Fruit fly (Drosophila melanogaster) whole organism, embryonic: ENCODE measurements around the gene mop.

Experiments
- Awh ChIP-seq: fragments of 200-800 bp; sonication (Bioruptor generic); IDR thresholded peaks from 2 replicates; pipeline ENCODE4, ENCODE4 v1.3.6; 2022; ENCODE audit warnings: missing biosample characterization, missing genetic modification characterization
- B-H1 ChIP-seq: fragments of 200-800 bp; sonication (Bioruptor generic); IDR thresholded peaks from 3 replicates; pipeline ENCODE4 v1.3.6; 2022; ENCODE audit warnings: missing biosample characterization, missing genetic modification characterization
- CG10147 ChIP-seq: fragments of 200-800 bp; sonication (Bioruptor generic); optimal IDR thresholded peaks from 2 replicates; lab custom pipeline; 2019; ENCODE audit warnings: missing biosample characterization, mild to moderate bottlenecking, missing genetic modification characterization, moderate library complexity
- CG10209 ChIP-seq: fragments of 200-800 bp; sonication (Bioruptor generic); optimal IDR thresholded peaks from 3 replicates; lab custom pipeline; 2017; ENCODE audit warnings: missing biosample characterization, mild to moderate bottlenecking, missing genetic modification characterization, missing genetic modification reagents
- CG10274 ChIP-seq: fragments of 200-800 bp; sonication (Bioruptor generic); optimal IDR thresholded peaks from 3 replicates; lab custom pipeline; 2017; ENCODE audit warnings: missing biosample characterization, mild to moderate bottlenecking, missing genetic modification characterization
- CG10431 ChIP-seq: fragments of 200-800 bp; sonication (Bioruptor generic); optimal IDR thresholded peaks from 3 replicates; lab custom pipeline; 2018; ENCODE audit warnings: missing biosample characterization, mild to moderate bottlenecking, missing genetic modification characterization
- CG10959 ChIP-seq: fragments of 200-800 bp; sonication (Bioruptor generic); IDR thresholded peaks from 2 replicates; pipeline ENCODE4 v1.3.6; 2022; ENCODE audit warnings: missing biosample characterization, missing genetic modification characterization
- CG13624 ChIP-seq: fragments of 200-800 bp; sonication (Bioruptor generic); optimal IDR thresholded peaks from 2 replicates; lab custom pipeline; 2016; ENCODE audit warnings: missing biosample characterization, missing genetic modification characterization
- CG13894 ChIP-seq: fragments of 200-800 bp; sonication (Bioruptor generic); optimal IDR thresholded peaks from 3 replicates; lab custom pipeline; 2018; ENCODE audit warnings: missing biosample characterization, mild to moderate bottlenecking, missing genetic modification characterization, moderate library complexity
- CG1792 ChIP-seq: fragments of 200-800 bp; sonication (Bioruptor generic); optimal IDR thresholded peaks from 2 replicates; lab custom pipeline; 2016; ENCODE audit warnings: missing biosample characterization, missing genetic modification characterization
- CG30431 ChIP-seq: fragments of 200-800 bp; sonication (Bioruptor generic); optimal IDR thresholded peaks from 2 replicates; lab custom pipeline; 2017; ENCODE audit warnings: missing biosample characterization, missing genetic modification characterization
- CG3065 ChIP-seq: fragments of 200-800 bp; sonication (Bioruptor generic); optimal IDR thresholded peaks from 2 replicates; lab custom pipeline; 2016; ENCODE audit warnings: missing biosample characterization, missing genetic modification characterization
- CG31365 ChIP-seq: fragments of 200-800 bp; sonication (Bioruptor generic); optimal IDR thresholded peaks from 2 replicates; lab custom pipeline; 2018; ENCODE audit warnings: missing biosample characterization, mild to moderate bottlenecking, missing genetic modification characterization
- CG31441 ChIP-seq: fragments of 200-800 bp; sonication (Bioruptor generic); IDR thresholded peaks from 2 replicates; pipeline ENCODE4 v1.3.6; 2022; ENCODE audit warnings: missing biosample characterization, missing genetic modification characterization
- CG32532 ChIP-seq: fragments of 200-800 bp; sonication (Bioruptor generic); IDR thresholded peaks from 2 replicates; pipeline ENCODE4 v1.3.6; 2022; ENCODE audit warnings: missing biosample characterization, missing genetic modification characterization
- CG42726 ChIP-seq: fragments of 200-800 bp; sonication (Bioruptor generic); IDR thresholded peaks from 2 replicates; pipeline ENCODE4 v1.3.6; 2022; ENCODE audit warnings: missing biosample characterization, missing genetic modification characterization; ENCODE audit not compliant: partially characterized antibody
- CG4617 ChIP-seq: fragments of 200-800 bp; sonication (Bioruptor generic); optimal IDR thresholded peaks from 3 replicates; lab custom pipeline; 2016; ENCODE audit warnings: missing biosample characterization, missing genetic modification characterization, borderline replicate concordance
- CG6175 ChIP-seq: fragments of 200-800 bp; sonication (Bioruptor generic); IDR thresholded peaks from 3 replicates; pipeline ENCODE4 v1.3.6; 2022; ENCODE audit warnings: missing biosample characterization, missing genetic modification characterization
- CG7357 ChIP-seq: fragments of 200-800 bp; sonication (Bioruptor generic); IDR thresholded peaks from 3 replicates; pipeline ENCODE4 v1.3.6; 2022; ENCODE audit warnings: missing biosample characterization, missing genetic modification characterization
- CG7839 ChIP-seq: fragments of 200-800 bp; sonication (Bioruptor generic); optimal IDR thresholded peaks from 3 replicates; lab custom pipeline; 2018; ENCODE audit warnings: missing biosample characterization, mild to moderate bottlenecking, missing genetic modification characterization, moderate library complexity
- CG8765 ChIP-seq: fragments of 200-800 bp; sonication (Bioruptor generic); IDR thresholded peaks from 2 replicates; pipeline ENCODE4 v1.3.6; 2022; ENCODE audit warnings: missing biosample characterization, missing genetic modification characterization
- CG9817 ChIP-seq: fragments of 200-800 bp; sonication (Bioruptor generic); optimal IDR thresholded peaks from 2 replicates; lab custom pipeline; 2018; ENCODE audit warnings: missing biosample characterization, mild to moderate bottlenecking, missing genetic modification characterization, moderate library complexity
- CG9876 ChIP-seq: fragments of 200-800 bp; sonication (Bioruptor generic); optimal IDR thresholded peaks from 2 replicates; lab custom pipeline; 2016; ENCODE audit warnings: missing biosample characterization, missing genetic modification characterization
- CoRest ChIP-seq: fragments of 200-800 bp; sonication (Bioruptor generic); optimal IDR thresholded peaks from 3 replicates; lab custom pipeline; 2018; ENCODE audit warnings: missing biosample characterization, mild to moderate bottlenecking, missing genetic modification characterization, moderate library complexity
- Dref ChIP-seq: fragments of 200-800 bp; sonication (Bioruptor generic); IDR thresholded peaks from 2 replicates; pipeline ENCODE4 v1.3.6; 2022; ENCODE audit warnings: missing biosample characterization, missing genetic modification characterization
- ERR ChIP-seq: fragments of 200-800 bp; sonication (Bioruptor generic); optimal IDR thresholded peaks from 2 replicates; lab custom pipeline; 2016; ENCODE audit warnings: missing biosample characterization, missing genetic modification characterization
- HmgZ ChIP-seq: fragments of 200-800 bp; sonication (Bioruptor generic); optimal IDR thresholded peaks from 2 replicates; lab custom pipeline; 2018; ENCODE audit warnings: missing biosample characterization, mild to moderate bottlenecking, missing genetic modification characterization
- Lim3 ChIP-seq: fragments of 200-800 bp; sonication (Bioruptor generic); IDR thresholded peaks from 2 replicates; pipeline ENCODE4 v1.3.6; 2022; ENCODE audit warnings: missing biosample characterization, missing genetic modification characterization
- Mes4 ChIP-seq: fragments of 200-800 bp; sonication (Bioruptor generic); optimal IDR thresholded peaks from 2 replicates; lab custom pipeline; 2016; ENCODE audit warnings: missing biosample characterization, missing genetic modification characterization
- Neu2 ChIP-seq: fragments of 200-800 bp; sonication (Bioruptor generic); optimal IDR thresholded peaks from 3 replicates; lab custom pipeline; 2016; ENCODE audit warnings: missing biosample characterization, missing genetic modification characterization, borderline replicate concordance
- Ravus ChIP-seq: fragments of 200-800 bp; sonication (Bioruptor generic); IDR thresholded peaks from 2 replicates; pipeline ENCODE4 v1.3.6; 2022; ENCODE audit warnings: missing biosample characterization, missing genetic modification characterization
- Taf1 ChIP-seq: fragments of 200-800 bp; sonication (Bioruptor generic); IDR thresholded peaks from 2 replicates; pipeline ENCODE4 v1.3.6; 2022; ENCODE audit warnings: missing biosample characterization, missing genetic modification characterization
- amos ChIP-seq: fragments of 200-800 bp; sonication (Bioruptor generic); IDR thresholded peaks from 2 replicates; pipeline ENCODE4 v1.3.6; 2022; ENCODE audit warnings: missing biosample characterization, missing genetic modification characterization; ENCODE audit not compliant: partially characterized antibody
- aop ChIP-seq: fragments of 200-800 bp; sonication (Bioruptor generic); IDR thresholded peaks from 2 replicates; pipeline ENCODE4 v1.3.6; 2022; ENCODE audit warnings: missing biosample characterization, missing genetic modification characterization
- chinmo ChIP-seq: fragments of 200-800 bp; sonication (Bioruptor generic); IDR thresholded peaks from 4 replicates; pipeline ENCODE4 v1.3.6; 2022; ENCODE audit warnings: missing biosample characterization, missing genetic modification characterization; ENCODE audit not compliant: partially characterized antibody
- cwo ChIP-seq: fragments of 200-800 bp; sonication (Bioruptor generic); optimal IDR thresholded peaks from 3 replicates; lab custom pipeline; 2017; ENCODE audit warnings: missing biosample characterization, missing genetic modification characterization, mild to moderate bottlenecking, moderate library complexity, missing genetic modification reagents
- da ChIP-seq: fragments of 200-800 bp; sonication (Bioruptor generic); optimal IDR thresholded peaks from 2 replicates; lab custom pipeline; 2016; ENCODE audit warnings: missing biosample characterization, missing genetic modification characterization
- emc ChIP-seq: fragments of 200-800 bp; sonication (Bioruptor generic); optimal IDR thresholded peaks from 2 replicates; lab custom pipeline; 2016; ENCODE audit warnings: missing biosample characterization, missing genetic modification characterization
- ems ChIP-seq: fragments of 200-800 bp; sonication (Bioruptor generic); optimal IDR thresholded peaks from 3 replicates; lab custom pipeline; 2016; ENCODE audit warnings: missing biosample characterization, missing genetic modification characterization
- eve ChIP-seq, 2 experiments: fragments of >200 bp; optimal IDR thresholded peaks; 2 replicates each; lab custom pipeline; 2017; ENCODE audit warnings: missing biosample characterization in 2 of 2, missing genetic modification characterization in 2 of 2
- fd64A ChIP-seq: fragments of 200-800 bp; sonication (Bioruptor generic); optimal IDR thresholded peaks from 3 replicates; lab custom pipeline; 2018; ENCODE audit warnings: missing biosample characterization, mild to moderate bottlenecking, missing genetic modification characterization
- lbe ChIP-seq: fragments of 200-800 bp; sonication (Bioruptor generic); optimal IDR thresholded peaks from 2 replicates; lab custom pipeline; 2016; ENCODE audit warnings: missing biosample characterization, mild to moderate bottlenecking, missing genetic modification characterization
- org-1 ChIP-seq: fragments of 200-800 bp; sonication (Bioruptor generic); optimal IDR thresholded peaks from 2 replicates; lab custom pipeline; 2017; ENCODE audit warnings: missing biosample characterization, missing genetic modification characterization
- peb ChIP-seq: fragments of 200-800 bp; sonication (Bioruptor generic); IDR thresholded peaks from 2 replicates; pipeline ENCODE4 v1.3.6; 2022; ENCODE audit warnings: missing biosample characterization, missing genetic modification characterization
- prd ChIP-seq, 3 experiments: fragments of >200 bp in 2 of 3; fragments of 200-800 bp in 1 of 3; sonication (Bioruptor generic) in 1 of 3; optimal IDR thresholded peaks in 2 of 3; IDR thresholded peaks in 1 of 3; 2 replicates in 2 of 3; 3 replicates in 1 of 3; pipeline versions ENCODE4 v1.3.6 to Lab custom; 2017 to 2022; ENCODE audit warnings: missing biosample characterization in 1 of 3, missing genetic modification characterization in 1 of 3
- ro ChIP-seq: fragments of 200-800 bp; sonication (Bioruptor generic); IDR thresholded peaks from 2 replicates; pipeline ENCODE4 v1.3.6; 2022; ENCODE audit warnings: missing biosample characterization, missing genetic modification characterization
- slbo ChIP-seq: fragments of 200-800 bp; sonication (Bioruptor generic); IDR thresholded peaks from 2 replicates; pipeline ENCODE4 v1.3.6; 2022; ENCODE audit warnings: missing biosample characterization, missing genetic modification characterization
- tin ChIP-seq: fragments of 200-800 bp; sonication (Bioruptor generic); optimal IDR thresholded peaks from 3 replicates; lab custom pipeline; 2016; ENCODE audit warnings: missing biosample characterization, missing genetic modification characterization
- trem ChIP-seq: fragments of 200-800 bp; optimal IDR thresholded peaks from 3 replicates; lab custom pipeline; 2019; ENCODE audit warnings: missing biosample characterization, mild to moderate bottlenecking, missing genetic modification characterization, moderate library complexity
- wek ChIP-seq: fragments of 200-800 bp; sonication (Bioruptor generic); optimal IDR thresholded peaks from 3 replicates; lab custom pipeline; 2018; ENCODE audit warnings: missing biosample characterization, mild to moderate bottlenecking, missing genetic modification characterization, moderate library complexity

mop gene

DNA sequence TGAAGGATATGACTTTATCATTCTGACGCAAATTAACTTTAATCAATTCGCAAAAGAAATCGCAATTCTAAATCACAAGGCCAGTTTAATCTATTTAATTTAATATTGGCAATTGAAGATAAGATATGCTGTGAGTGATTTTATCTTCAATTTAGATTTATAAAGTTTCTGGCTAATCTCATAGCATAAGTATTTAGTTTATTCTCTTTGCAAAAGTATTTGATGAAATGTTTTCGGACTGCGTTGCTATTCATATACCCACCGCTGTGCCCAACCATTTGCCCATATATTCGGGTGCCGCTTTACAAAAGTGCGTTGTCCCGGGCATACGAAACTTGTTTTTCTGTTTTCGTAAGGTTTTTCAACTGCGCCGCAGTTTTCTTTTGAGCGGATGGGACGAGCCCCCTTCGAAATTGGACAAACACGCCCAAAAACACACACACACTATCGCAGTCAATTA is 9.1 kb upstream of the mop start (continued):
- TF ChIP-seq CG10959 (GFP tag; lab: Robert Waterston, UW) (peak; percentile 87), prd (optimal IDR thresholded peaks at IDR 0.05; lab: Kevin White, UChicago) (no peak), prd (GFP tag; IDR thresholded peaks at IDR 0.05; lab: Robert Waterston, UW) (peak; percentile 94), da (GFP tag; lab: Kevin White, UChicago) (peak; percentile 81), CG31365 (peak; percentile 88), Awh (peak; percentile 73), Ravus (GFP tag; lab: Robert Waterston, UW) (peak; percentile 81), CG7357 (peak; percentile 84), Dref (no peak), CG9817 (tag; lab: Kevin White, UChicago) (peak; percentile 93), trem (tag; lab: Kevin White, UChicago) (peak; percentile 95), fd64A (GFP tag; lab: Kevin White, UChicago) (peak; percentile 86), CG42726 (GFP tag; lab: Robert Waterston, UW) (no peak), ems (GFP tag; lab: Kevin White, UChicago) (peak; percentile 93), CG10147 (GFP tag; lab: Kevin White, UChicago) (peak; percentile 99), amos (GFP tag; lab: Robert Waterston, UW) (no peak), CG13624 (GFP tag; lab: Kevin White, UChicago) (peak; percentile 96), CoRest (peak; percentile 99), wek (GFP tag; lab: Kevin White, UChicago) (peak; percentile 76), Mes4 (GFP tag; lab: Kevin White, UChicago) (peak; percentile 91), CG10431 (GFP tag; lab: Kevin White, UChicago) (peak; percentile 90), org-1 (GFP tag; lab: Kevin White, UChicago) (peak; percentile 97), CG8765 (GFP tag; lab: Robert Waterston, UW) (peak; percentile 71), emc (GFP tag; lab: Kevin White, UChicago) (peak; percentile 71), CG1792 (GFP tag; lab: Kevin White, UChicago) (peak; percentile 92), slbo (peak; percentile 92), Neu2 (peak; percentile 65), CG4617 (peak; percentile 78), CG7839 (peak; percentile 99), Taf1 (GFP tag; lab: Robert Waterston, UW) (peak; percentile 82), peb (peak; percentile 78), CG31441 (GFP tag; lab: Robert Waterston, UW) (peak; percentile 99), CG13894 (peak; percentile 68), B-H1 (GFP tag; lab: Robert Waterston, UW) (peak; percentile 67; the same call in 1 of the 3 replicates), cwo (GFP tag; lab: Kevin White, UChicago) (peak; percentile 95), CG10274 (GFP tag; lab: Kevin White, UChicago) (peak; percentile 92), CG3065 (GFP tag; lab: Kevin White, UChicago) (peak; percentile 87), Lim3 (GFP tag; lab: Robert Waterston, UW) (peak; percentile 84), chinmo (GFP tag; lab: Robert Waterston, UW) (no peak), CG6175 (GFP tag; lab: Robert Waterston, UW) (peak; percentile 76; the same call in 2 of the 3 replicates), HmgZ (tag; lab: Kevin White, UChicago) (peak; percentile 96), eve (GFP tag; optimal IDR thresholded peaks at IDR 0.05; lab: Kevin White, UChicago) (peak in 1 of 2 experiments; percentile 22), CG32532 (GFP tag; lab: Robert Waterston, UW) (peak; percentile 92), ro (GFP tag; lab: Robert Waterston, UW) (peak; percentile 75), ERR (peak; percentile 82), CG30431 (peak; percentile 92), CG9876 (GFP tag; lab: Kevin White, UChicago) (peak; percentile 77), CG10209 (GFP tag; lab: Kevin White, UChicago) (peak; percentile 97), aop (GFP tag; lab: Robert Waterston, UW) (peak; percentile 59; the same call in 1 of the 2 replicates), tin (GFP tag; lab: Kevin White, UChicago) (peak; percentile 95), lbe (GFP tag; lab: Kevin White, UChicago) (peak; percentile 17)
